Fruit fly (Drosophila melanogaster): ENCODE measurements around the gene CG5011.

- TF ChIP-seq h (GFP tag; optimal IDR thresholded peaks at IDR 0.05): no peak
- no peak for TF ChIP-seq Hr78 (GFP tag; optimal IDR thresholded peaks at IDR 0.05)
- no peak for TF ChIP-seq Jra (GFP tag; optimal IDR thresholded peaks at IDR 0.05)
- TF ChIP-seq psq (GFP tag; optimal IDR thresholded peaks at IDR 0.05): no peak
- no peak for TF ChIP-seq Hr83 (GFP tag; optimal IDR thresholded peaks at IDR 0.05; ENCODE audit: poor library complexity, severe bottlenecking)
- no peak for TF ChIP-seq pan (optimal IDR thresholded peaks at IDR 0.05)
- no peak for TF ChIP-seq sv (GFP tag; optimal IDR thresholded peaks at IDR 0.05)
- TF ChIP-seq woc (GFP tag; optimal IDR thresholded peaks at IDR 0.05): no peak
- TF ChIP-seq CrebA (GFP tag; optimal IDR thresholded peaks at IDR 0.05; ENCODE audit: borderline replicate concordance): no peak
- no peak for TF ChIP-seq tai (GFP tag; optimal IDR thresholded peaks at IDR 0.05)
Measured at dm6 chr2L:1211528-1211927, 11.1 kb downstream of the CG5011 start.
